Fruit fly (Drosophila melanogaster): Measurements from ENCODE around the gene eIF1A.

The eIF1A gene

DNA sequence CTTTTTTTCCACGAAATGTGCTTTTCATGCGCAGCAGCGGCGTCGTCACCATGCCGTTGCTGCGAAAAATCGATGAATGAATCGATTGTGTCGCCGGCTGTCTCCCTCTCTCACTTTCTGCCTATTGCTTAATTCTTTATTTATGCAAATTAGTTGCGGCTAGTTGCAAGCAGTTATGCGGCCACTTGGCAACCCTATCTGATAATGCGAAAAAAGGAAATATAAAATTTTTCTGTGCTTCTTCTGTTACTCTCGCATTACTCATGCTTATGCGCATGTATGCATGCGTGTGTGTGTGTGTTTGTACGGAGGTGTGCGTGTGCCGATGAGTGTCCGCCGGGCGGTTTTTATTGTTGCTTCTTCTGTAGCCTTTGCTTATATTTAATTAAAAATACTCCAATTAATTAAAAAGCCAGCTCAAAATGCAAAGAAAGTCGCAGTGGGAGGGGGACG is 30.7 kb upstream of the eIF1A start:
- TF ChIP-seq cad (GFP tag; optimal IDR thresholded peaks at IDR 0.05) (no peak), hbn (GFP tag; IDR thresholded peaks at IDR 0.05; ENCODE audit: partially characterized antibody) (no peak), Ravus (GFP tag; IDR thresholded peaks at IDR 0.05) (no peak), CG10147 (GFP tag; optimal IDR thresholded peaks at IDR 0.05) (no peak), CG8944 (GFP tag; optimal IDR thresholded peaks at IDR 0.05) (no peak), slou (GFP tag; optimal IDR thresholded peaks at IDR 0.05) (no peak), Tbp (GFP tag; optimal IDR thresholded peaks at IDR 0.05) (no peak), Deaf1 (tag; optimal IDR thresholded peaks at IDR 0.05) (no peak), CG15696 (tag; optimal IDR thresholded peaks at IDR 0.05) (no peak), CG2889 (GFP tag; IDR thresholded peaks at IDR 0.05) (no peak), CG14441 (GFP tag; IDR thresholded peaks at IDR 0.05) (0 out of 2 replicates have a peak, but pooled peaks have one; percentile 30), ftz-f1 (GFP tag; optimal IDR thresholded peaks at IDR 0.05) (no peak), Xbp1 (GFP tag; optimal IDR thresholded peaks at IDR 0.05) (no peak), pum (GFP tag; optimal IDR thresholded peaks at IDR 0.05) (no peak), CG17829 (tag; optimal IDR thresholded peaks at IDR 0.05) (no peak), CG11456 (GFP tag; IDR thresholded peaks at IDR 0.05) (peak; percentile 14; the same call in 1 of the 3 replicates), pita (GFP tag; optimal IDR thresholded peaks at IDR 0.05) (no peak), CG12769 (tag; optimal IDR thresholded peaks at IDR 0.05) (no peak), unpg (GFP tag; optimal IDR thresholded peaks at IDR 0.05) (no peak), Atf3 (GFP tag; optimal IDR thresholded peaks at IDR 0.05) (no peak), Camta (GFP tag; optimal IDR thresholded peaks at IDR 0.05) (no peak), CG10565 (GFP tag; optimal IDR thresholded peaks at IDR 0.05) (no peak), CG17612 (GFP tag; IDR thresholded peaks at IDR 0.05) (no peak), tll (GFP tag; optimal IDR thresholded peaks at IDR 0.05) (no peak), Antp (GFP tag; optimal IDR thresholded peaks at IDR 0.05) (peak; percentile 24), al (GFP tag; IDR thresholded peaks at IDR 0.05) (no peak), dan (GFP tag; IDR thresholded peaks at IDR 0.05) (no peak), sens-2 (GFP tag; IDR thresholded peaks at IDR 0.05) (no peak), ash1 (GFP tag; optimal IDR thresholded peaks at IDR 0.05) (no peak), cato (GFP tag; optimal IDR thresholded peaks at IDR 0.05; ENCODE audit: borderline replicate concordance) (no peak), btn (GFP tag; optimal IDR thresholded peaks at IDR 0.05) (no peak), kah (GFP tag; optimal IDR thresholded peaks at IDR 0.05) (no peak), Poxn (GFP tag; IDR thresholded peaks at IDR 0.05) (no peak), Hr78 (GFP tag; optimal IDR thresholded peaks at IDR 0.05) (no peak), inv (GFP tag; IDR thresholded peaks at IDR 0.05; ENCODE audit: partially characterized antibody) (no peak), CG10959 (GFP tag; IDR thresholded peaks at IDR 0.05) (no peak), tna (GFP tag; IDR thresholded peaks at IDR 0.05; ENCODE audit: partially characterized antibody) (no peak), CG7839 (tag; optimal IDR thresholded peaks at IDR 0.05) (peak; percentile 2), trh (GFP tag; optimal IDR thresholded peaks at IDR 0.05) (no peak), CG8478 (optimal IDR thresholded peaks at IDR 0.05) (no peak), Med (GFP tag) (peak; percentile 83), CG10209 (GFP tag; optimal IDR thresholded peaks at IDR 0.05) (no peak), CG7372 (GFP tag; IDR thresholded peaks at IDR 0.05) (no peak), CG31441 (GFP tag; IDR thresholded peaks at IDR 0.05) (no peak), ato (GFP tag; IDR thresholded peaks at IDR 0.05; ENCODE audit: partially characterized antibody) (no peak), Vsx1 (GFP tag; optimal IDR thresholded peaks at IDR 0.05) (no peak), vnd (GFP tag; IDR thresholded peaks at IDR 0.05; ENCODE audit: partially characterized antibody) (no peak), CG18476 (GFP tag; optimal IDR thresholded peaks at IDR 0.05) (no peak), hkb (optimal IDR thresholded peaks at IDR 0.05) (no peak), hkb (GFP tag; IDR thresholded peaks at IDR 0.05) (no peak), sisA (GFP tag; IDR thresholded peaks at IDR 0.05) (no peak), crp (GFP tag; optimal IDR thresholded peaks at IDR 0.05) (no peak)
